Worm (Caenorhabditis elegans) whole organism, early embryonic: ENCODE measurements around the gene uaf-1.

Source experiments
- B0310.2 ChIP-seq: sonication (generic microtip); optimal IDR thresholded peaks from 2 replicates; lab custom pipeline; 2016; ENCODE audit warnings: mild to moderate bottlenecking, missing genetic modification characterization, missing compliant biosample characterization
- F13C5.2 ChIP-seq: sonication (generic microtip); optimal IDR thresholded peaks from 2 replicates; lab custom pipeline; 2017; ENCODE audit warnings: mild to moderate bottlenecking, missing genetic modification characterization, inconsistent platforms, missing compliant biosample characterization
- aly-1 ChIP-seq: sonication (generic microtip); optimal IDR thresholded peaks from 2 replicates; lab custom pipeline; 2016; ENCODE audit warnings: missing genetic modification characterization, missing compliant biosample characterization
- ama-1 ChIP-seq: fragments of 150-350 bp; optimal IDR thresholded peaks from 2 replicates; lab custom pipeline; 2014
- ceh-13 ChIP-seq: fragments of 200-800 bp; sonication (Bioruptor generic); optimal IDR thresholded peaks from 2 replicates; lab custom pipeline; 2018; ENCODE audit warnings: mild to moderate bottlenecking, missing genetic modification characterization, missing compliant biosample characterization
- ceh-36 ChIP-seq: sonication (generic microtip); optimal IDR thresholded peaks from 2 replicates; lab custom pipeline; 2016; ENCODE audit warnings: missing genetic modification characterization, inconsistent platforms, missing compliant biosample characterization
- ets-7 ChIP-seq: sonication (generic microtip); optimal IDR thresholded peaks from 2 replicates; lab custom pipeline; 2016; ENCODE audit warnings: missing genotype, missing genetic modification characterization, missing compliant biosample characterization
- flt-1 ChIP-seq: fragments of 200-800 bp; sonication (Bioruptor generic); IDR thresholded peaks from 2 replicates; pipeline ENCODE4 v1.3.6; 2022; ENCODE audit warnings: missing genetic modification characterization, missing compliant biosample characterization
- hmbx-1 ChIP-seq: sonication (generic microtip); optimal IDR thresholded peaks from 2 replicates; lab custom pipeline; 2016; ENCODE audit warnings: mild to moderate bottlenecking, missing genetic modification characterization, missing compliant biosample characterization
- hmg-4 ChIP-seq: fragments of 200-800 bp; sonication (Bioruptor generic); optimal IDR thresholded peaks from 2 replicates; lab custom pipeline; 2018; ENCODE audit warnings: mild to moderate bottlenecking, missing genetic modification characterization, missing compliant biosample characterization
- hnd-1 ChIP-seq: sonication (generic microtip); optimal IDR thresholded peaks from 2 replicates; lab custom pipeline; 2016; ENCODE audit warnings: missing genetic modification characterization, missing compliant biosample characterization
- pes-1 ChIP-seq: fragments of 200-800 bp; sonication (Bioruptor generic); IDR thresholded peaks from 2 replicates; pipeline ENCODE4 v1.3.6; 2022; ENCODE audit warnings: missing genetic modification reagents, missing genetic modification characterization, missing compliant biosample characterization
- scrt-1 ChIP-seq: fragments of 200-800 bp; sonication (Bioruptor generic); IDR thresholded peaks from 2 replicates; pipeline ENCODE4 v1.3.6; 2022; ENCODE audit warnings: missing genetic modification characterization, missing compliant biosample characterization
- sea-1 ChIP-seq: fragments of 200-800 bp; sonication (Bioruptor generic); conservative IDR thresholded peaks from 2 replicates; pipeline ENCODE4 v1.3.6; 2022; ENCODE audit warnings: missing genetic modification characterization, missing compliant biosample characterization
- tbx-11 ChIP-seq: fragments of 200-800 bp; sonication (Bioruptor generic); IDR thresholded peaks from 2 replicates; pipeline ENCODE4 v1.3.6; 2022; ENCODE audit warnings: missing genetic modification characterization, missing compliant biosample characterization
- tbx-37 ChIP-seq: fragments of 200-800 bp; sonication (Bioruptor generic); conservative IDR thresholded peaks from 2 replicates; pipeline ENCODE4 v1.3.6; 2022; ENCODE audit warnings: missing genetic modification reagents, missing genetic modification characterization, missing compliant biosample characterization
- tra-4 ChIP-seq: sonication (generic microtip); optimal IDR thresholded peaks from 2 replicates; lab custom pipeline; 2017; ENCODE audit warnings: missing genetic modification characterization, missing compliant biosample characterization

The uaf-1 gene

DNA sequence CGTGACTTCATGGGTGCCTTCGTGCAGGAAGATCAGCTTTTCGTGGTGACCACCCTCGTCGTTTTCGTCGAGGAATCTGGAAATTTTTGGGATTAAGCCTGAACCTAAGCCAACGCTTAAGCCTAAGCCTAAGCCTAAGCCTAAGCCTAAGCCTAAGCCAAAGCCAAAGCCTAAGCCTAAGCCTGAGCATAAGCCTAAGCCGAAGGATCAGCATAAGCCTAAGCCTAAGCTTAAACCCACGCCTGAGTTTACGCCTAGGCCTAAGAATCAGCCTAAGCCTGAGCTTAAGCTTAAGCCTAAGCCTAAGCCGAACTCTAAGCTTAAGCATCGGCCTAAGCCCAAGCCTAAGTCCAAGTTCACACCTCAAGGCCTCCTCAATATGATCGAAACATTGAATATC is 24.1 kb downstream of the uaf-1 start:
- TF ChIP-seq ceh-36, result peak; percentile 90
- no peak for TF ChIP-seq ets-7

DNA sequence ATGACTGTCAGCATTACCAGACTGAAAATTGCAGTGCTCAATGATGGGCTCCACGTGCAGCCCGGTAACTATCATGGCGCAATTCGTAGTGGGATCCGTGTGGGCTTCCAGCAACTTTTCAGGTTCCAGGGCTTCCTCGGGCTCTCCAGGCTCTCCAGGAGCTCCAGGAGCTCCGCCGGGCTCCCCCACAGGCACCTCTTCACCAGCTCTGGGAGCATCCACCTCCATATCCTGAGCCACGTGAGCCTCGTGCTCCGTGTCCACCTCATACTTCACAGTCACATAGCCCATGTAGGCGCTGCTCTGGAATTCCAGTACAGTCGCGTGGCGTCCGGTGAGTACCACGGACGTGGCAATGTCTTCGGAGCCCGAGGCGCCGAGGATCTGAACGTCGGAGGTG is 24.5 kb downstream of the uaf-1 start:
- TF ChIP-seq ceh-13 (GFP tag; lab: Kevin White, UChicago) (no peak), flt-1 (GFP tag; lab: Robert Waterston, UW) (no peak), aly-1 (tag; lab: Kevin White, UChicago) (no peak), pes-1 (GFP tag; lab: Robert Waterston, UW) (no peak), hmbx-1 (tag; lab: Kevin White, UChicago) (no peak), B0310.2 (tag; lab: Kevin White, UChicago) (no peak), ceh-36 (no peak), tbx-11 (no peak)

DNA sequence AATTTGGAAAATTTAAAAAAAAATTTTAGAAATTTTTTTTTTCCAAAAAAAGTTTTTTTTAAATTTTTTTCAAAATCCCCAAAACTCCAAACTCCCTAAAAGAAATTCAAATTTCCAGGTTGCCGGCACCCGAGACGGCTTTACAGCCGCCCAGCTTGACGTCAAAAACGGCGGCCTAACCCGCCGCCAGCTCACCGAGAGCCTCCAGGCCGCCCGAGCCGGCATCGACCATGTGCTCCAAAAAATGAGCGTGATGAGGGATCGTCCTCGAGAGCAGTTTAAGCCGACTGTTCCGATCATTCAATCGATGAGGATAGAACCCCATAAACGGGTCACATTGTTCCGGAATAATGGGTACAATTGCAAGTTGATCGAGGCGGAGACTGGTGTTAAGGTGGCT is 32.6 kb downstream of the uaf-1 start:
- no peak for TF ChIP-seq tra-4 (tag; lab: Kevin White, UChicago)
- TF ChIP-seq ceh-13 (GFP tag; lab: Kevin White, UChicago), result no peak
- TF ChIP-seq tbx-11, result no peak
- TF ChIP-seq aly-1 (tag; lab: Kevin White, UChicago), result no peak
- no peak for TF ChIP-seq ama-1
- no peak for TF ChIP-seq flt-1 (GFP tag; lab: Robert Waterston, UW)
- TF ChIP-seq F13C5.2 (tag; lab: Kevin White, UChicago), result no peak
- no peak for TF ChIP-seq hnd-1
- no peak for TF ChIP-seq B0310.2 (tag; lab: Kevin White, UChicago)
- TF ChIP-seq hmg-4 (GFP tag; lab: Kevin White, UChicago), result no peak
- TF ChIP-seq hmbx-1 (tag; lab: Kevin White, UChicago), result no peak
- no peak for TF ChIP-seq sea-1 (GFP tag; lab: Robert Waterston, UW)

DNA sequence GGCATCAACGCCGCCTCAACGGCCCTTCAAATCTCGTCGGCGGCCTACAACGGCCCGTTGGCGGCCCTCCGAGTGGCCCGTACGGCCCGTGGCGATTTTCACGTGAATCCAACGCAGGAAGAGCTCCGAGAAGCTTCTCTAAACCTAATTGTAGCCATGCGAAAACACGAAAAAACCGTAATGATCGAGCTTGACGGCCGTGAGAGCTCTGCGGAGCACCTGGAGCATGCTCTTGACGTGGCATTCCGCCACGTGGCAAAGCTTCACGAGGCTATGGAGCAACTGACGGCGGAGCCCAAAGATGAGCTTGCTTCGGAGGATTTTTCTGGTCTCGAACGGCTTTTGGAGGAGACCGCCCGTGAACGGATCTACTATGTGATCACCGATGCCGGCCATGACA is 36.3 kb downstream of the uaf-1 start:
- TF ChIP-seq flt-1 (GFP tag; lab: Robert Waterston, UW), result no peak
- TF ChIP-seq hmbx-1 (tag; lab: Kevin White, UChicago), result no peak
- no peak for TF ChIP-seq scrt-1 (GFP tag; lab: Robert Waterston, UW)
- TF ChIP-seq ama-1, result no peak
- no peak for TF ChIP-seq tbx-37 (GFP tag; lab: Robert Waterston, UW)
- no peak for TF ChIP-seq tra-4 (tag; lab: Kevin White, UChicago)
- no peak for TF ChIP-seq aly-1 (tag; lab: Kevin White, UChicago)
- no peak for TF ChIP-seq B0310.2 (tag; lab: Kevin White, UChicago)
- no peak for TF ChIP-seq ets-7
- no peak for TF ChIP-seq sea-1 (GFP tag; lab: Robert Waterston, UW)
- TF ChIP-seq hnd-1, result no peak
- no peak for TF ChIP-seq pes-1 (GFP tag; lab: Robert Waterston, UW)
- no peak for TF ChIP-seq ceh-13 (GFP tag; lab: Kevin White, UChicago)
- TF ChIP-seq hmg-4 (GFP tag; lab: Kevin White, UChicago), result no peak
- no peak for TF ChIP-seq ceh-36
- no peak for TF ChIP-seq F13C5.2 (tag; lab: Kevin White, UChicago)
- no peak for TF ChIP-seq tbx-11

DNA sequence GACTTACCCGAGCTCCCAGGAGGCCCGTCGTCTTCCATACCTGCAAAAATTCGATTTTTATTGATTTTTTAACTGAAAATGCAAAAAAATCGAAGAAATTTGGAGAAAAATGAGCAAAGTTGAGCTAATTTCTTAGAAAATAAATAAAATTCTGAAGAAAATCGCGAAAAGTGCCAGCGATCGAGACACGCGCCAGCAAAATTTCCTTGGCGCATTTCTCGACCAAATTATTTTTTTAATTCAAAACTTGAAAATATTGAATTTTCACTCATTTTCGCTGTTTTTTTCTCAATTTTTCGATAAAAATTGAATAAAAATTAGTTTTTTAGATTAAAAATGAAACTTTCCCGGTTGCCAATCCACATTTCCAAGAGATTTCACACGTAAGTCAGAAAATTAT is 39.2 kb downstream of the uaf-1 start, which contains the start of the genes chin-1 and BE0003N10.1:
Gene chin-1, minus strand, starts transcription at position 40 of the 400 bp plus-strand sequence.
Gene BE0003N10.1, plus strand, starts transcription at position 320 of the 400 bp plus-strand sequence.
- no peak for TF ChIP-seq pes-1 (GFP tag; lab: Robert Waterston, UW)
- peak; percentile 22 for TF ChIP-seq F13C5.2 (tag; lab: Kevin White, UChicago)
- no peak for TF ChIP-seq scrt-1 (GFP tag; lab: Robert Waterston, UW)

DNA sequence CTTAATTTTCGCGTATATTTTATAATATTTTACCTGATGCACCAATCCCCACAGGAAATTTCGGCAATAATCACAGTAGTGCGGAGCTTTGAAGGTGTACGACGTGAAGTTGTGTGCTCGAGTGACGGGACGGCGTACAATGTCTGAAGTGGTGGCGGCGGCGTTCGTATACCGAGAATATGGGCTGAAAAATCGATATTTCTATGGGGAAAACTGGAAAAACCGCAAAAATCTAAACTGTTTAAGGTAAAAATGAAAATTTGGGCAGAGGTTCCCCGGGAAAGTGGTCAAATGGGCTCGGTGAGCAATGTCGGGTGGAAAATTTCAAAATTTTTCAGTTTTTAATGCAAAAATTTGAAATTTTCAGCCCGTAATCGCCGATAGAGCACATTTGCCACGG is 41.5 kb downstream of the uaf-1 start:
- TF ChIP-seq tbx-37 (GFP tag; lab: Robert Waterston, UW) (no peak), tbx-11 (no peak), hmg-4 (GFP tag; lab: Kevin White, UChicago) (no peak), scrt-1 (GFP tag; lab: Robert Waterston, UW) (no peak), flt-1 (GFP tag; lab: Robert Waterston, UW) (no peak), tra-4 (tag; lab: Kevin White, UChicago) (no peak), B0310.2 (tag; lab: Kevin White, UChicago) (no peak), ets-7 (no peak), F13C5.2 (tag; lab: Kevin White, UChicago) (no peak), ceh-36 (no peak), sea-1 (GFP tag; lab: Robert Waterston, UW) (no peak)

DNA sequence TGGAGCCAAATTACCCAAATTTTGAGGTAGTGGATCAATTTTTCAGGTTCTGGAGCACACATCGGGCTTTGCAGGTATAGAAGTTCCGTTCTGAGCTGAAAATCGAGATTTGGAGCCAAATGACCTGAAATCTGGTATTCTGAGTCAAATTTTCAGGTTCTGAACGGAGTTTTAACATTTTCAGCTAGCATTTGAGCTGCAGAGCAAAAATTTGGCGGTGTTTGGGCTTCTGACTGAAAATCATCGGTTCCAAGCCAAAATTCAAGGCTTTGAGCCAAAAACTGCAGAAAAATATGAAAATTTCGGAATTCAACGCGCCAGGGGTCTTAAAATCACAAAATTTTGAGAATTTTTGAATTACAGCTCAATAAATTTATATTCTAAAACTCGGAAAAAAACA is 45.4 kb downstream of the uaf-1 start, which contains the start of the genes clc-26 and E_BE45912.2:
Gene clc-26, minus strand, starts transcription at position 101 of the 400 bp plus-strand sequence.
Gene E_BE45912.2, minus strand, starts transcription at position 139 of the 400 bp plus-strand sequence.
- TF ChIP-seq hnd-1 (no peak), scrt-1 (GFP tag; lab: Robert Waterston, UW) (no peak), ets-7 (no peak), F13C5.2 (tag; lab: Kevin White, UChicago) (no peak), aly-1 (tag; lab: Kevin White, UChicago) (no peak), hmg-4 (GFP tag; lab: Kevin White, UChicago) (no peak), hmbx-1 (tag; lab: Kevin White, UChicago) (no peak), tbx-37 (GFP tag; lab: Robert Waterston, UW) (no peak)

DNA sequence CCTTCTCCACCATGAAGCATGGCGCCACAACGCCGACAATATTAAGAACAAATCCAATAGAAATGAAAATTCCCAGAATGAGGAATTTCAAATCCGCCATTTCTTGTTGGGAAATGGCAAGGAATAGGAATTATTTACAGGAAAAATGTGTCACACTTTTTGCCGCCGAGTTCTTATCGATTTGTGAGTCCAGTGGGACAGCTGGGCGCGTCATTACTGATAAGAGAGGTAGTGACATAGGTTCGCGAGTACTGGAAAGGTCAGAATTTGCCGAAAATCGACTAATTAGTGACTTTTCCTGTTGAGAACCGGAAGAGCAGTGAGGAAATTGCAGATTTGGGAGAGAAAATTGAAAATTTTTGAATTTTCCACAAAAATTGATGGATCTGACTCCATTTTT is 48.1 kb downstream of the uaf-1 start:
- TF ChIP-seq tbx-11 (no peak), ceh-13 (GFP tag; lab: Kevin White, UChicago) (no peak), ceh-36 (no peak), pes-1 (GFP tag; lab: Robert Waterston, UW) (no peak), hmg-4 (GFP tag; lab: Kevin White, UChicago) (no peak), F13C5.2 (tag; lab: Kevin White, UChicago) (no peak), sea-1 (GFP tag; lab: Robert Waterston, UW) (no peak), hnd-1 (no peak), tbx-37 (GFP tag; lab: Robert Waterston, UW) (no peak), hmbx-1 (tag; lab: Kevin White, UChicago) (no peak), tra-4 (tag; lab: Kevin White, UChicago) (no peak), B0310.2 (tag; lab: Kevin White, UChicago) (no peak)
